Fruit fly (Drosophila melanogaster): ENCODE results near the gene bond.

DNA sequence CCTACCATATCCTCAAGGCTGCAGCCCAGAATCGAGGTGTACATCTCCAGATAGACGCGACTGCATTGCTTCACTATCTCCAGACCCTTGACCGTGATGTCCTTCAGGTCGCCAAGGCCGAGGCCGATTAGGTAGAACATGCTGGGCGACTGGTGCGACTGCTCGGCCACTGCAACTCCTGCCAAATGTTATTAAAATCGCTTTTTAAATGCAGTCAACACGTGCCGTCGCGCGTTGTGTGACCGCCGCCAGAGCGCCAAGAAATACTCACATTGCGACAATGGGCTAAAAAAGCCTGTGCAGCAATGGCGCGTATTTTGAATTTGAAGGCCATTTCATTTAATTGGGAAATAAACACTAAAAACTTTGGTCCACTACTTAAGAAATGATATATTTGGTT lies 32.5 kb downstream of the bond start, which contains the start of gene Dph5:
- TF ChIP-seq psq (optimal IDR thresholded peaks at IDR 0.05) (no peak), insv (optimal IDR thresholded peaks at IDR 0.05) (no peak), h (optimal IDR thresholded peaks at IDR 0.05) (no peak), Myc (optimal IDR thresholded peaks at IDR 0.05) (no peak), ttk (optimal IDR thresholded peaks at IDR 0.05) (no peak), Sin3A (optimal IDR thresholded peaks at IDR 0.05) (no peak)

Measured in Kc167 (cell line).